Fruit fly (Drosophila melanogaster): ENCODE data around the gene Dscam4.

The Dscam4 gene

DNA sequence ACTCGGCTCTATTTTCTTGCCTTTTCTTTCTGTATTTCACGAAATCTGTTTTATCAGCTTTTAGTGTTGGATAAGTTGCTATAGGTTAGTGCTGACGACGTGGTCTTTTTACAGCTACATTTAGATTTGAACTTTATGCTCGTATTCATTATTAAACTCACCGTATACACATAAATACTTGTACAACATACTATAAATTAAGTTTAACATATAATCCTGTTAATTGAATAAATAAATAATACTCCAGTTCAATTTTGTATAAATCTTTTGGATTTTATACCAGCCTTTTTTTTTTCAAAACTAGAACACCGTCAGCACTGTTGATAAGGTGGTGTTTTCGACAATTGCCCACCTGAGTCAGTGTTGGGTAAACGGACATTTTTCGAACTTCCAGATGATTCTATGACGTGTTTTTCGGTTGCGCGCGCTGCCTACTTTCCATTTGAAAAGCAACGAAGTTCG is 70.5 kb downstream of the Dscam4 start, which contains the start of gene BI-1 (continued):
- TF ChIP-seq disco-r (GFP tag; optimal IDR thresholded peaks at IDR 0.05) (peak; percentile 23), wor (GFP tag; IDR thresholded peaks at IDR 0.05) (peak; percentile 18; the same call in 1 of the 2 replicates), Myb (GFP tag; optimal IDR thresholded peaks at IDR 0.05) (peak; percentile 31), CG10267 (tag; optimal IDR thresholded peaks at IDR 0.05) (peak; percentile 100), dimm (GFP tag; IDR thresholded peaks at IDR 0.05) (no peak), dmrt11E (tag; optimal IDR thresholded peaks at IDR 0.05) (peak; percentile 60), nerfin-1 (tag; optimal IDR thresholded peaks at IDR 0.05) (peak; percentile 70), CG1647 (GFP tag; optimal IDR thresholded peaks at IDR 0.05) (peak; percentile 41), CG4424 (GFP tag; optimal IDR thresholded peaks at IDR 0.05) (peak; percentile 73), CG17361 (GFP tag; IDR thresholded peaks at IDR 0.05) (peak; percentile 88), trem (tag; optimal IDR thresholded peaks at IDR 0.05) (peak; percentile 42), Hr51 (GFP tag; optimal IDR thresholded peaks at IDR 0.05) (peak in 1 of 2 experiments; percentile 5), CG3995 (GFP tag; optimal IDR thresholded peaks at IDR 0.05) (peak; percentile 44), btn (GFP tag; optimal IDR thresholded peaks at IDR 0.05) (no peak), Ets97D (GFP tag; optimal IDR thresholded peaks at IDR 0.05) (peak; percentile 9), CG17186 (GFP tag; optimal IDR thresholded peaks at IDR 0.05) (peak; percentile 36), tup (GFP tag; optimal IDR thresholded peaks at IDR 0.05) (peak; percentile 39), D19B (GFP tag; optimal IDR thresholded peaks at IDR 0.05) (peak; percentile 58), CG10366 (GFP tag; IDR thresholded peaks at IDR 0.05) (0 out of 2 replicates have a peak, but pooled peaks have one; percentile 7), CG32532 (GFP tag; IDR thresholded peaks at IDR 0.05) (peak; percentile 43), CG2120 (GFP tag; optimal IDR thresholded peaks at IDR 0.05) (peak; percentile 76), CG1602 (GFP tag; optimal IDR thresholded peaks at IDR 0.05) (peak; percentile 43), CG10462 (GFP tag; optimal IDR thresholded peaks at IDR 0.05) (no peak), Usf (GFP tag; optimal IDR thresholded peaks at IDR 0.05) (no peak), caup (GFP tag; optimal IDR thresholded peaks at IDR 0.05; ENCODE audit: severe bottlenecking) (peak; percentile 76), CG12942 (GFP tag; optimal IDR thresholded peaks at IDR 0.05) (peak; percentile 36), Adf1 (GFP tag; IDR thresholded peaks at IDR 0.05) (0 out of 2 replicates have a peak, but pooled peaks have one; percentile 18), CG2712 (tag; optimal IDR thresholded peaks at IDR 0.05) (peak; percentile 67), row (GFP tag; IDR thresholded peaks at IDR 0.05) (peak; percentile 94), corto (GFP tag; optimal IDR thresholded peaks at IDR 0.05) (peak; percentile 17), CG6254 (GFP tag; optimal IDR thresholded peaks at IDR 0.05) (peak; percentile 3), Dad (GFP tag; optimal IDR thresholded peaks at IDR 0.05) (peak; percentile 55), CG6813 (GFP tag; optimal IDR thresholded peaks at IDR 0.05) (no peak), Nf-YA (GFP tag; IDR thresholded peaks at IDR 0.05) (0 out of 2 replicates have a peak, but pooled peaks have one; percentile 21), B-H2 (GFP tag; optimal IDR thresholded peaks at IDR 0.05) (peak; percentile 74), YL-1 (GFP tag; optimal IDR thresholded peaks at IDR 0.05) (peak; percentile 88), fd96Cb (tag; optimal IDR thresholded peaks at IDR 0.05) (peak; percentile 24), CG3281 (GFP tag; optimal IDR thresholded peaks at IDR 0.05) (peak; percentile 82), CG2116 (GFP tag; optimal IDR thresholded peaks at IDR 0.05) (peak; percentile 22), trh (GFP tag; optimal IDR thresholded peaks at IDR 0.05) (peak; percentile 39), gfzf (GFP tag; optimal IDR thresholded peaks at IDR 0.05) (peak; percentile 15), CG30020 (tag; optimal IDR thresholded peaks at IDR 0.05) (peak; percentile 63), Blimp-1 (GFP tag; optimal IDR thresholded peaks at IDR 0.05) (no peak), CrebB (tag; optimal IDR thresholded peaks at IDR 0.05) (peak; percentile 18), salm (tag; optimal IDR thresholded peaks at IDR 0.05) (peak; percentile 0), Hmx (GFP tag; optimal IDR thresholded peaks at IDR 0.05) (peak; percentile 30), tgo (GFP tag; IDR thresholded peaks at IDR 0.05) (peak; percentile 45; the same call in 2 of the 3 replicates), CG5245 (GFP tag; optimal IDR thresholded peaks at IDR 0.05) (peak; percentile 35), CG11696 (GFP tag; IDR thresholded peaks at IDR 0.05) (no peak), mirr (GFP tag; optimal IDR thresholded peaks at IDR 0.05) (peak; percentile 33)
